Worm (Caenorhabditis elegans) whole organism, young adult: ENCODE measurements around the gene mel-11.

Experiments
- T07F8.4 ChIP-seq: sonication (generic microtip); optimal IDR thresholded peaks from 2 replicates; lab custom pipeline; 2016; ENCODE audit warnings: mild to moderate bottlenecking, missing genetic modification characterization, moderate library complexity, missing compliant biosample characterization
- bed-2 ChIP-seq: fragments of 200-800 bp; sonication (Bioruptor generic); IDR thresholded peaks from 2 replicates; pipeline ENCODE4 v1.3.6; 2022; ENCODE audit warnings: missing genetic modification reagents, missing genetic modification characterization, missing compliant biosample characterization
- ekl-4 ChIP-seq: fragments of 200-800 bp; sonication (Bioruptor generic); IDR thresholded peaks from 2 replicates; pipeline ENCODE4 v1.3.6; 2022; ENCODE audit warnings: missing genetic modification reagents, missing genetic modification characterization, missing compliant biosample characterization
- him-1 ChIP-seq: sonication (generic microtip); optimal IDR thresholded peaks from 2 replicates; lab custom pipeline; 2016; ENCODE audit warnings: missing genotype, missing genetic modification reagents, missing genetic modification characterization, missing compliant biosample characterization
- lin-35 ChIP-seq, 3 experiments: fragments of 150-350 bp in 2 of 3; sonication (generic microtip) in 1 of 3; optimal IDR thresholded peaks; 2 replicates each; lab custom pipeline; 2014 to 2018; ENCODE audit warnings: missing biosample characterization in 3 of 3, missing genetic modification characterization in 3 of 3, missing genetic modification reagents in 3 of 3
- lsy-27 ChIP-seq: sonication (generic microtip); optimal IDR thresholded peaks from 2 replicates; lab custom pipeline; 2017; ENCODE audit warnings: missing genetic modification characterization, mild to moderate bottlenecking, missing compliant biosample characterization, antibody characterized with exemption, missing genotype, borderline replicate concordance; ENCODE audit not compliant: insufficient read depth
- madf-6 ChIP-seq: fragments of 200-800 bp; sonication (Bioruptor generic); IDR thresholded peaks from 2 replicates; pipeline ENCODE4 v1.3.6; 2022; ENCODE audit warnings: missing genetic modification reagents, missing genetic modification characterization, missing compliant biosample characterization
- mel-28 ChIP-seq: sonication (generic microtip); optimal IDR thresholded peaks from 2 replicates; lab custom pipeline; 2016; ENCODE audit warnings: borderline replicate concordance, mild to moderate bottlenecking, missing genetic modification characterization, missing compliant biosample characterization
- snpc-4 ChIP-seq, 5 experiments: fragments of 150-350 bp in 1 of 5; sonication (generic microtip) in 4 of 5; optimal IDR thresholded peaks; 2 replicates each; lab custom pipeline; 2014 to 2018; ENCODE audit warnings: missing genetic modification characterization in 5 of 5, missing biosample characterization in 3 of 5, antibody characterized with exemption in 2 of 5, mild to moderate bottlenecking in 2 of 5, missing compliant biosample characterization in 2 of 5, missing genotype in 2 of 5, moderate library complexity in 2 of 5, missing genetic modification reagents in 1 of 5
- unc-62 ChIP-seq: fragments of 150-350 bp; optimal IDR thresholded peaks from 2 replicates; lab custom pipeline; 2014; ENCODE audit warnings: missing biosample characterization, missing genetic modification reagents, missing genetic modification characterization

DNA sequence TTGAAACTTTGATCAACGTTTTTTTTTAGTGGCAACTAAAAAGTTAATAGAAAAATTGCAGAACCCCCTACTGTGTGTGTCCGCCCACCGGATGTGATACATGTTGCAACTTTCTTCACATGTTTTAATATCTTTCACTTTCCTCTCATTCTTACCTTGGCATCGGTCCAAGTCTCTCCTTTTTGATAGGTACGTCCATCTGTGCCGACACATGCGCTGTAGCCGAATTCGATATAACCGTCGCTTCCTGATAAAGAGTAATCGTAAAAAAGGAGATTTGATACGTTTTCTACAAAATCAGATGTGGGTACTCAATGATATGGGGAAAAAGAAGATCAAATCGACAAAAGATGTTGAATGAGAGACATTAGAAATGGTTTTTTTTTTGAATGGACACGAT is 13.2 kb upstream of the mel-11 start:
- TF ChIP-seq lin-35 (GFP tag; optimal IDR thresholded peaks at IDR 0.05; lab: Kevin White, UChicago) (no peak), mel-28 (tag; lab: Kevin White, UChicago) (no peak), madf-6 (GFP tag; lab: Robert Waterston, UW) (no peak), snpc-4 (GFP tag; optimal IDR thresholded peaks at IDR 0.05; lab: Kevin White, UChicago) (no peak), snpc-4 (tag; optimal IDR thresholded peaks at IDR 0.05; lab: Kevin White, UChicago) (no peak), lsy-27 (tag; lab: Kevin White, UChicago) (no peak), bed-2 (no peak), T07F8.4 (tag; lab: Kevin White, UChicago) (no peak), him-1 (no peak), unc-62 (GFP tag; lab: Kevin White, UChicago) (no peak), ekl-4 (GFP tag; lab: Robert Waterston, UW) (no peak)
